In genomic region chr3R:23173393-23173981, dm6 we compare ENCODE assay signal across 4 fruit fly cellular contexts.
TF ChIP-seq lines count a peak whose summit lies in the region.

Gene CG46310 (plus strand): TSS chr3R:23173873.

TF ChIP-seq in whole organism, adult, 20 proteins besides CTCF, POLR2A, EP300 and RAD21 (continued from another document):
- peak; percentile 87 for TF ChIP-seq CG7101 (tag; optimal IDR thresholded peaks at IDR 0.05; lab: Kevin White, UChicago)
- peak; percentile 22 for TF ChIP-seq bab1 (GFP tag; optimal IDR thresholded peaks at IDR 0.05; lab: Kevin White, UChicago)

TF ChIP-seq in whole organism, embryonic, 481 proteins besides CTCF, POLR2A, EP300 and RAD21 (continued from another document and continues in another):
- peak; percentile 39 for TF ChIP-seq HmgZ (tag; optimal IDR thresholded peaks at IDR 0.05; lab: Kevin White, UChicago)
- no peak for TF ChIP-seq CG7786 (GFP tag; optimal IDR thresholded peaks at IDR 0.05; lab: Kevin White, UChicago)
- TF ChIP-seq Antp (GFP tag; optimal IDR thresholded peaks at IDR 0.05; lab: Kevin White, UChicago), result no peak
- TF ChIP-seq h (optimal IDR thresholded peaks at IDR 0.05; lab: Kevin White, UChicago), result no peak
- TF ChIP-seq Usf (GFP tag; optimal IDR thresholded peaks at IDR 0.05; lab: Kevin White, UChicago), result peak; percentile 34
- TF ChIP-seq corto (GFP tag; optimal IDR thresholded peaks at IDR 0.05; lab: Kevin White, UChicago), result peak; percentile 86
- TF ChIP-seq mam (GFP tag; optimal IDR thresholded peaks at IDR 0.05; lab: Kevin White, UChicago), result peak; percentile 55
- TF ChIP-seq Atf3 (GFP tag; optimal IDR thresholded peaks at IDR 0.05; lab: Kevin White, UChicago), result no peak
- TF ChIP-seq CG18262 (tag; optimal IDR thresholded peaks at IDR 0.05; lab: Kevin White, UChicago), result peak; percentile 82
- no peak for TF ChIP-seq GATAe (GFP tag; conservative IDR thresholded peaks at IDR 0.05; lab: Robert Waterston, UW)
- TF ChIP-seq gem (tag; optimal IDR thresholded peaks at IDR 0.05; lab: Kevin White, UChicago), result peak; percentile 90
- peak; percentile 94 for TF ChIP-seq CG6175 (GFP tag; IDR thresholded peaks at IDR 0.05; lab: Robert Waterston, UW)
- peak; percentile 69 for TF ChIP-seq CG17612 (GFP tag; IDR thresholded peaks at IDR 0.05; lab: Robert Waterston, UW)
- TF ChIP-seq ken (GFP tag; IDR thresholded peaks at IDR 0.05; lab: Robert Waterston, UW), result peak; percentile 69; the same call in 1 of the 3 replicates
- no peak for TF ChIP-seq Gsc (GFP tag; IDR thresholded peaks at IDR 0.05; lab: Robert Waterston, UW)
- TF ChIP-seq Nf-YB (GFP tag; optimal IDR thresholded peaks at IDR 0.05; lab: Kevin White, UChicago), result peak; percentile 24
- TF ChIP-seq Dll (GFP tag; IDR thresholded peaks at IDR 0.05; lab: Robert Waterston, UW; ENCODE audit: partially characterized antibody), result 0 out of 4 replicates have a peak, but pooled peaks have one; percentile 32
- TF ChIP-seq tgo (GFP tag; IDR thresholded peaks at IDR 0.05; lab: Robert Waterston, UW), result peak; percentile 90
- TF ChIP-seq Gug (GFP tag; IDR thresholded peaks at IDR 0.05; lab: Robert Waterston, UW), result peak; percentile 58; the same call in 3 of the 4 replicates
- TF ChIP-seq Neu2 (GFP tag; optimal IDR thresholded peaks at IDR 0.05; lab: Kevin White, UChicago; ENCODE audit: borderline replicate concordance), result no peak
- no peak for TF ChIP-seq CG10274 (GFP tag; optimal IDR thresholded peaks at IDR 0.05; lab: Kevin White, UChicago)
- no peak for TF ChIP-seq CG15073 (GFP tag; optimal IDR thresholded peaks at IDR 0.05; lab: Kevin White, UChicago)
- TF ChIP-seq Taf1 (GFP tag; IDR thresholded peaks at IDR 0.05; lab: Robert Waterston, UW), result peak; percentile 72
- TF ChIP-seq CG18599 (GFP tag; optimal IDR thresholded peaks at IDR 0.05; lab: Kevin White, UChicago), result peak; percentile 86
- TF ChIP-seq PHDP (tag; optimal IDR thresholded peaks at IDR 0.05; lab: Kevin White, UChicago), result peak; percentile 78
- peak; percentile 56 for TF ChIP-seq CG31365 (tag; optimal IDR thresholded peaks at IDR 0.05; lab: Kevin White, UChicago)
- TF ChIP-seq tna (GFP tag; IDR thresholded peaks at IDR 0.05; lab: Robert Waterston, UW; ENCODE audit: partially characterized antibody), result no peak
- peak; percentile 85 for TF ChIP-seq Ravus (GFP tag; IDR thresholded peaks at IDR 0.05; lab: Robert Waterston, UW)
- TF ChIP-seq B-H1 (GFP tag; IDR thresholded peaks at IDR 0.05; lab: Robert Waterston, UW), result peak; percentile 40; the same call in 2 of the 3 replicates
- peak; percentile 44 for TF ChIP-seq CG18764 (GFP tag; optimal IDR thresholded peaks at IDR 0.05; lab: Kevin White, UChicago)
- TF ChIP-seq ttk (GFP tag; IDR thresholded peaks at IDR 0.05; lab: Robert Waterston, UW), result peak; percentile 81
- peak; percentile 94 for TF ChIP-seq Rfx (GFP tag; IDR thresholded peaks at IDR 0.05; lab: Robert Waterston, UW)
- peak; percentile 60; the same call in 1 of the 2 replicates for TF ChIP-seq ham (GFP tag; IDR thresholded peaks at IDR 0.05; lab: Robert Waterston, UW)
- TF ChIP-seq CG13624 (GFP tag; optimal IDR thresholded peaks at IDR 0.05; lab: Kevin White, UChicago), result no peak
- peak; percentile 58 for TF ChIP-seq CG17359 (tag; optimal IDR thresholded peaks at IDR 0.05; lab: Kevin White, UChicago)
- peak; percentile 41 for TF ChIP-seq CG8290 (GFP tag; optimal IDR thresholded peaks at IDR 0.05; lab: Kevin White, UChicago)
- TF ChIP-seq CG8290 (tag; optimal IDR thresholded peaks at IDR 0.05; lab: Kevin White, UChicago), result peak in 1 of 2 experiments; percentile 67
- TF ChIP-seq row (GFP tag; IDR thresholded peaks at IDR 0.05; lab: Robert Waterston, UW), result peak; percentile 76
- no peak for TF ChIP-seq eve (GFP tag; optimal IDR thresholded peaks at IDR 0.05; lab: Kevin White, UChicago)
- no peak for TF ChIP-seq ab (GFP tag; optimal IDR thresholded peaks at IDR 0.05; lab: Kevin White, UChicago)
- TF ChIP-seq Rx (GFP tag; IDR thresholded peaks at IDR 0.05; lab: Robert Waterston, UW), result peak; percentile 43; the same call in 1 of the 2 replicates
- peak; percentile 65 for TF ChIP-seq CG6689 (GFP tag; IDR thresholded peaks at IDR 0.05; lab: Robert Waterston, UW)

TF ChIP-seq in whole organism, prepupa, 60 proteins besides CTCF, POLR2A, EP300 and RAD21 (continued from another document):
- TF ChIP-seq CG10669 (GFP tag; optimal IDR thresholded peaks at IDR 0.05; lab: Kevin White, UChicago), result peak; percentile 71
- TF ChIP-seq CG3919 (GFP tag; optimal IDR thresholded peaks at IDR 0.05; lab: Kevin White, UChicago), result peak; percentile 89
- peak; percentile 4 for TF ChIP-seq dac (GFP tag; optimal IDR thresholded peaks at IDR 0.05; lab: Kevin White, UChicago)
- TF ChIP-seq CG3032 (tag; optimal IDR thresholded peaks at IDR 0.05; lab: Kevin White, UChicago), result peak; percentile 80
- TF ChIP-seq Smox (GFP tag; optimal IDR thresholded peaks at IDR 0.05; lab: Kevin White, UChicago), result peak; percentile 83
- peak; percentile 86 for TF ChIP-seq topi (GFP tag; optimal IDR thresholded peaks at IDR 0.05; lab: Kevin White, UChicago)
- peak; percentile 74 for TF ChIP-seq Sox15 (GFP tag; optimal IDR thresholded peaks at IDR 0.05; lab: Kevin White, UChicago)
- peak; percentile 64 for TF ChIP-seq Hr4 (GFP tag; optimal IDR thresholded peaks at IDR 0.05; lab: Kevin White, UChicago)
- TF ChIP-seq svp (GFP tag; lab: Kevin White, UChicago), result peak; percentile 92
- peak; percentile 63 for TF ChIP-seq fd85E (GFP tag; optimal IDR thresholded peaks at IDR 0.05; lab: Kevin White, UChicago)
- peak; percentile 88 for TF ChIP-seq lz (GFP tag; optimal IDR thresholded peaks at IDR 0.05; lab: Kevin White, UChicago)
- peak in 1 of 2 experiments; percentile 78 for TF ChIP-seq salr (GFP tag; optimal IDR thresholded peaks at IDR 0.05; lab: Kevin White, UChicago)
- TF ChIP-seq net (GFP tag; optimal IDR thresholded peaks at IDR 0.05; lab: Kevin White, UChicago), result peak; percentile 78
- peak; percentile 90 for TF ChIP-seq CG10631 (GFP tag; optimal IDR thresholded peaks at IDR 0.05; lab: Kevin White, UChicago)
- TF ChIP-seq Hr38 (GFP tag; optimal IDR thresholded peaks at IDR 0.05; lab: Kevin White, UChicago), result no peak
- peak; percentile 73 for TF ChIP-seq fkh (GFP tag; optimal IDR thresholded peaks at IDR 0.05; lab: Kevin White, UChicago)
- peak; percentile 44 for TF ChIP-seq dsx (GFP tag; optimal IDR thresholded peaks at IDR 0.05; lab: Kevin White, UChicago; ENCODE audit: poor library complexity, severe bottlenecking)
- TF ChIP-seq ss (GFP tag; optimal IDR thresholded peaks at IDR 0.05; lab: Kevin White, UChicago), result peak; percentile 34 to 70
- TF ChIP-seq CG11294 (GFP tag; IDR thresholded peaks at IDR 0.05; lab: Robert Waterston, UW), result peak; percentile 66
- peak; percentile 87 for TF ChIP-seq acj6 (GFP tag; optimal IDR thresholded peaks at IDR 0.05; lab: Kevin White, UChicago)
- peak; percentile 94 for TF ChIP-seq CG6163 (GFP tag; IDR thresholded peaks at IDR 0.05; lab: Robert Waterston, UW)
- peak; percentile 83 for TF ChIP-seq OdsH (GFP tag; optimal IDR thresholded peaks at IDR 0.05; lab: Kevin White, UChicago)
- TF ChIP-seq CG34406 (GFP tag; optimal IDR thresholded peaks at IDR 0.05; lab: Kevin White, UChicago), result peak; percentile 91
- peak; percentile 62 for TF ChIP-seq pdm3 (GFP tag; optimal IDR thresholded peaks at IDR 0.05; lab: Kevin White, UChicago)
- TF ChIP-seq Eip93F (GFP tag; optimal IDR thresholded peaks at IDR 0.05; lab: Kevin White, UChicago), result peak; percentile 95
- TF ChIP-seq CG8319 (GFP tag; optimal IDR thresholded peaks at IDR 0.05; lab: Kevin White, UChicago), result peak; percentile 78
- peak; percentile 95 for TF ChIP-seq esn (GFP tag; optimal IDR thresholded peaks at IDR 0.05; lab: Kevin White, UChicago)
- peak; percentile 73 for TF ChIP-seq CG6276 (GFP tag; optimal IDR thresholded peaks at IDR 0.05; lab: Kevin White, UChicago)
- TF ChIP-seq Ets21C (GFP tag; optimal IDR thresholded peaks at IDR 0.05; lab: Kevin White, UChicago), result peak; percentile 58
- TF ChIP-seq CG9139 (GFP tag; optimal IDR thresholded peaks at IDR 0.05; lab: Kevin White, UChicago), result peak; percentile 40
- peak; percentile 68 for TF ChIP-seq Hr39 (GFP tag; optimal IDR thresholded peaks at IDR 0.05; lab: Kevin White, UChicago)
- peak; percentile 83 for TF ChIP-seq cyc (GFP tag; optimal IDR thresholded peaks at IDR 0.05; lab: Kevin White, UChicago)
- peak; percentile 89 for TF ChIP-seq CG8632 (GFP tag; optimal IDR thresholded peaks at IDR 0.05; lab: Kevin White, UChicago)
- peak; percentile 55 for TF ChIP-seq CG6808 (GFP tag; optimal IDR thresholded peaks at IDR 0.05; lab: Kevin White, UChicago)
- peak; percentile 82 for TF ChIP-seq Gug (GFP tag; IDR thresholded peaks at IDR 0.05; lab: Robert Waterston, UW)
- TF ChIP-seq eg (GFP tag; IDR thresholded peaks at IDR 0.05; lab: Robert Waterston, UW), result peak; percentile 93
- TF ChIP-seq CG11902 (GFP tag; optimal IDR thresholded peaks at IDR 0.05; lab: Kevin White, UChicago), result peak; percentile 83
- TF ChIP-seq Eip78C (GFP tag; lab: Kevin White, UChicago), result peak; percentile 96
- peak; percentile 68 for TF ChIP-seq Lpt (GFP tag; optimal IDR thresholded peaks at IDR 0.05; lab: Kevin White, UChicago)
- peak; percentile 85 for TF ChIP-seq Ets96B (tag; optimal IDR thresholded peaks at IDR 0.05; lab: Kevin White, UChicago)
- peak; percentile 93 for TF ChIP-seq CG6792 (GFP tag; optimal IDR thresholded peaks at IDR 0.05; lab: Kevin White, UChicago)

TF ChIP-seq in whole organism, wandering third instar larva, 38 proteins besides CTCF, POLR2A, EP300 and RAD21 (continued from another document):
- TF ChIP-seq CG32264 (GFP tag; optimal IDR thresholded peaks at IDR 0.05; lab: Kevin White, UChicago) (peak; percentile 60), Dfd (GFP tag; optimal IDR thresholded peaks at IDR 0.05; lab: Kevin White, UChicago) (no peak), pan (optimal IDR thresholded peaks at IDR 0.05; lab: Kevin White, UChicago) (no peak), HLH106 (tag; optimal IDR thresholded peaks at IDR 0.05; lab: Kevin White, UChicago) (peak; percentile 97), CrebA (GFP tag; optimal IDR thresholded peaks at IDR 0.05; lab: Kevin White, UChicago; ENCODE audit: borderline replicate concordance) (peak; percentile 71), sage (GFP tag; optimal IDR thresholded peaks at IDR 0.05; lab: Kevin White, UChicago) (peak; percentile 81), jim (GFP tag; optimal IDR thresholded peaks at IDR 0.05; lab: Kevin White, UChicago) (no peak), Jra (GFP tag; optimal IDR thresholded peaks at IDR 0.05; lab: Kevin White, UChicago) (peak; percentile 63), woc (GFP tag; optimal IDR thresholded peaks at IDR 0.05; lab: Kevin White, UChicago) (peak; percentile 57), Hr83 (GFP tag; optimal IDR thresholded peaks at IDR 0.05; lab: Kevin White, UChicago; ENCODE audit: poor library complexity, severe bottlenecking) (peak; percentile 93), ey (GFP tag; optimal IDR thresholded peaks at IDR 0.05; lab: Kevin White, UChicago) (peak; percentile 72), Mio (GFP tag; optimal IDR thresholded peaks at IDR 0.05; lab: Kevin White, UChicago) (no peak), CG9705 (GFP tag; optimal IDR thresholded peaks at IDR 0.05; lab: Kevin White, UChicago) (peak; percentile 83), br (GFP tag; optimal IDR thresholded peaks at IDR 0.05; lab: Kevin White, UChicago) (peak; percentile 86), Hnf4 (GFP tag; optimal IDR thresholded peaks at IDR 0.05; lab: Kevin White, UChicago) (peak; percentile 90), lola (GFP tag; optimal IDR thresholded peaks at IDR 0.05; lab: Kevin White, UChicago) (no peak)
